Fruit fly (Drosophila melanogaster): ENCODE data around the gene Cpr35B.
A peak's percentile ranks its signal among the peaks of the same experiment; 100 is the strongest.

Gene Cpr35B

DNA sequence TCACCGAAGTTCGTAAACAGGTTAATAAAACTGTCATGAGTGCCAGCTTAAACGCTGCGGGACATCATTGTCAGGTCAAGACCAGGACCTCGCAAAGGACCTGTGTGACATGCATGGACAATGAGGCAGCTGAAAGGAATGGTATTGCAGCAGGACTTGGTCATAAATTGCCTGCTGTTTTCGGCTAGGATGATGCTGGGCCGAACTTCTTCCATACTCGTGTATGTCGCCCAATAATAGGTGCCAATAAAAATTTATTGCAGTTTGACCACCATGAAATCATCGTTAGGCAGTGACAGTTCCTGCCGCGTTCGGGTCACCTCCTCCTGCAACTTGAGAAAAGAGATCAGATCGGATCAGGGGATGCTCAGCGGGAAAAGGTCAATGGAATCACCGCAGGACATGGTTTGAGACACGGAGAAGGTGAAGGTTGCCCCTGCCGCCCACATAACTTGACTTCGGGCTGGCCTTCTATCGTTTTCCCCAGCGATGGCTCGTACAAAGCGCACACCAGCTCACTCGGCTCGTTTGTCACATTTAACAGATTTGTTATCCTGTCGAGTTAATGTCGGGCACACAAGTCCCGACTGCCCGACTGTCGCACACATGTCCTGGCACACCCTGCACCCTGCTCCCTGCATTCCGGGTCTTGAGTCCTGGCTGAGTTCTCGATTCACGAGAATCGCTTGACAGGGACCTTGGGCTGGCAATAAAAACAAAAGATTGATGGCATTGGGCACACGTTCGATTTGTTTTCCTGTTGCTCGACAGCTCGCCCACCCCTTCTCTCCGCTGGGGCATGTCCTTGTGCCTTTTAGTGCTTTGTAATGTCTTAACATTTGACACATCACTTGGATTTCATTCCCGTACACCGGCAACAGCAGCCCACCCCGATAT is 20.8 kb upstream of the Cpr35B start (continued):
- TF ChIP-seq aop (GFP tag; IDR thresholded peaks at IDR 0.05) (no peak), Doc3 (GFP tag; IDR thresholded peaks at IDR 0.05; ENCODE audit: partially characterized antibody) (no peak), Med (GFP tag) (peak; percentile 45), Doc2 (GFP tag; IDR thresholded peaks at IDR 0.05) (no peak), sob (GFP tag; IDR thresholded peaks at IDR 0.05) (no peak), sens (GFP tag) (peak; percentile 20), gro (GFP tag; optimal IDR thresholded peaks at IDR 0.05) (no peak), tio (GFP tag; optimal IDR thresholded peaks at IDR 0.05) (no peak), CG30020 (tag; optimal IDR thresholded peaks at IDR 0.05) (no peak), pros (GFP tag; optimal IDR thresholded peaks at IDR 0.05) (peak; percentile 58), CG7271 (tag; optimal IDR thresholded peaks at IDR 0.05) (peak; percentile 84), sens-2 (GFP tag; IDR thresholded peaks at IDR 0.05) (no peak)

DNA sequence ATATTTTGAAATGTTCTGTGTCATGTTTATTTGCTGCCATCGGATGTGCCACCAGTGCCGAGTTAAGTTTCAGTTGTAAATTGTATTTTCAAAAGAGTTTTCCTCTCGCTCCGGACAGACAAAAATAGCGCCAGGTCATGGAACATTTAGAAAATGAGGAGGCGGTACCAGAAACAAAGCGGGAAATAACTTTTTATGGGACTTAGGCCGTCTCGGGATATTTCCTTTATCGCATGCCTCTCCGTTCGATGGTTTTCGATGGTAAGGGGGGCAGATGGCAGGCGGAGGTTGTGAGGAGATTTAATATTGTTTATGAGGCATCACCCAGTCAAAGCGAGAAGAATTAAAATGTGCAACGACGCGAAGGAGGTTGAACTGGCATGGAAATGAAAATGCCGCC is 19.8 kb upstream of the Cpr35B start:
- TF ChIP-seq CG2199 (GFP tag; IDR thresholded peaks at IDR 0.05) (peak; percentile 54; the same call in 2 of the 3 replicates), CG10543 (GFP tag; optimal IDR thresholded peaks at IDR 0.05) (peak; percentile 25), Dbx (GFP tag; IDR thresholded peaks at IDR 0.05) (no peak), Abd-B (GFP tag; optimal IDR thresholded peaks at IDR 0.05) (peak; percentile 22), twi (tag; optimal IDR thresholded peaks at IDR 0.05) (peak; percentile 43), abd-A (tag; optimal IDR thresholded peaks at IDR 0.05) (peak; percentile 71), seq (GFP tag; IDR thresholded peaks at IDR 0.05) (0 out of 2 replicates have a peak, but pooled peaks have one; percentile 14), CG8290 (GFP tag; optimal IDR thresholded peaks at IDR 0.05) (no peak), CG8290 (tag; optimal IDR thresholded peaks at IDR 0.05) (no peak), Stat92E (GFP tag; optimal IDR thresholded peaks at IDR 0.05) (no peak), z (GFP tag; IDR thresholded peaks at IDR 0.05) (0 out of 3 replicates have a peak, but pooled peaks have one; percentile 9), CG7745 (tag; optimal IDR thresholded peaks at IDR 0.05) (peak; percentile 54), so (GFP tag; IDR thresholded peaks at IDR 0.05) (peak; percentile 53; the same call in 1 of the 3 replicates), sr (GFP tag; IDR thresholded peaks at IDR 0.05) (peak; percentile 77), crol (GFP tag; IDR thresholded peaks at IDR 0.05) (peak; percentile 70), ara (GFP tag; IDR thresholded peaks at IDR 0.05) (no peak), CG11560 (tag; IDR thresholded peaks at IDR 0.05) (no peak), CG5245 (GFP tag; optimal IDR thresholded peaks at IDR 0.05) (no peak), CG4328 (GFP tag; optimal IDR thresholded peaks at IDR 0.05) (peak; percentile 66), CG7963 (GFP tag; IDR thresholded peaks at IDR 0.05; ENCODE audit: partially characterized antibody) (no peak), CG5953 (GFP tag; IDR thresholded peaks at IDR 0.05) (no peak), Med (GFP tag) (peak; percentile 45), MESR4 (GFP tag; optimal IDR thresholded peaks at IDR 0.05) (no peak), Nf-YB (GFP tag; optimal IDR thresholded peaks at IDR 0.05) (no peak), corto (GFP tag; optimal IDR thresholded peaks at IDR 0.05) (no peak), run (tag; optimal IDR thresholded peaks at IDR 0.05) (no peak), gsb-n (tag; optimal IDR thresholded peaks at IDR 0.05) (peak; percentile 2), Ptx1 (GFP tag; IDR thresholded peaks at IDR 0.05) (no peak), CG12769 (tag; optimal IDR thresholded peaks at IDR 0.05) (peak; percentile 75), CG8281 (tag; optimal IDR thresholded peaks at IDR 0.05) (no peak), sd (tag; optimal IDR thresholded peaks at IDR 0.05) (peak; percentile 70)

All from whole organism, embryonic.